Worm (Caenorhabditis elegans) whole organism, L3 larva: ENCODE data around the gene kmo-1.

ENCODE experiments used
- ZK546.5 ChIP-seq: sonication (generic microtip); optimal IDR thresholded peaks from 2 replicates; lab custom pipeline; 2017; ENCODE audit warnings: missing biosample characterization, missing genetic modification characterization
- ceh-82 ChIP-seq: fragments of 150-350 bp; optimal IDR thresholded peaks from 2 replicates; lab custom pipeline; 2014; ENCODE audit warnings: missing biosample characterization, missing genetic modification characterization
- egl-27 ChIP-seq: sonication (generic microtip); optimal IDR thresholded peaks from 4 replicates; lab custom pipeline; 2017; ENCODE audit warnings: missing biosample characterization, missing genetic modification reagents, missing genetic modification characterization
- elt-3 ChIP-seq, 3 experiments: fragments of 150-350 bp in 1 of 3; sonication (generic microtip) in 2 of 3; optimal IDR thresholded peaks; 2 replicates in 2 of 3; 4 replicates in 1 of 3; lab custom pipeline; 2014 to 2017; ENCODE audit warnings: missing biosample characterization in 3 of 3, missing genetic modification characterization in 3 of 3
- jun-1 ChIP-seq: fragments of 150-350 bp; optimal IDR thresholded peaks from 2 replicates; lab custom pipeline; 2014; ENCODE audit warnings: missing biosample characterization, missing genetic modification reagents, missing genetic modification characterization
- lsy-12 ChIP-seq: sonication (generic microtip); optimal IDR thresholded peaks from 2 replicates; lab custom pipeline; 2016; ENCODE audit warnings: mild to moderate bottlenecking, missing genetic modification characterization, missing compliant biosample characterization
- nhr-11 ChIP-seq: fragments of 150-350 bp; optimal IDR thresholded peaks from 2 replicates; lab custom pipeline; 2014; ENCODE audit warnings: missing biosample characterization, missing genetic modification characterization
- nhr-237 ChIP-seq: fragments of 150-350 bp; optimal IDR thresholded peaks from 2 replicates; lab custom pipeline; 2014; ENCODE audit warnings: missing biosample characterization, missing genetic modification characterization
- nhr-28 ChIP-seq: fragments of 150-350 bp; optimal IDR thresholded peaks from 2 replicates; lab custom pipeline; 2014; ENCODE audit warnings: missing biosample characterization, missing genetic modification characterization
- sea-2 ChIP-seq: fragments of 150-350 bp; sonication (generic microtip); optimal IDR thresholded peaks from 4 replicates; lab custom pipeline; 2014; ENCODE audit warnings: missing biosample characterization, missing genetic modification reagents, missing genetic modification characterization
- skn-1 ChIP-seq: fragments of 150-350 bp; optimal IDR thresholded peaks from 2 replicates; lab custom pipeline; 2014; ENCODE audit warnings: missing biosample characterization, missing genetic modification characterization
- snpc-4 ChIP-seq: fragments of 150-350 bp; optimal IDR thresholded peaks from 2 replicates; lab custom pipeline; 2014; ENCODE audit warnings: missing biosample characterization, missing genetic modification characterization
- ztf-11 ChIP-seq: fragments of 150-350 bp; optimal IDR thresholded peaks from 2 replicates; lab custom pipeline; 2014; ENCODE audit warnings: missing biosample characterization, missing genetic modification characterization

ce11 chrV:12085867-12086634, 15.7 kb upstream of the kmo-1 start:
- TF ChIP-seq ztf-11 (tag; lab: Kevin White, UChicago) (no peak), skn-1 (tag; lab: Kevin White, UChicago) (no peak), nhr-11 (tag; lab: Kevin White, UChicago) (no peak), nhr-237 (no peak), egl-27 (tag; lab: Kevin White, UChicago) (no peak), nhr-28 (tag; lab: Kevin White, UChicago) (no peak), ZK546.5 (tag; lab: Kevin White, UChicago) (no peak), elt-3 (tag; optimal IDR thresholded peaks at IDR 0.05; lab: Kevin White, UChicago) (peak; percentile 54 to 91 (median 58)), sea-2 (GFP tag; lab: Kevin White, UChicago) (no peak), lsy-12 (tag; lab: Kevin White, UChicago) (no peak), jun-1 (tag; lab: Kevin White, UChicago) (no peak), ceh-82 (tag; lab: Kevin White, UChicago) (no peak), snpc-4 (tag; lab: Kevin White, UChicago) (no peak)
